Fruit fly (Drosophila melanogaster): ENCODE results near the gene Lgr1.
A peak's percentile ranks its signal among the peaks of the same experiment; 100 is the strongest.

DNA sequence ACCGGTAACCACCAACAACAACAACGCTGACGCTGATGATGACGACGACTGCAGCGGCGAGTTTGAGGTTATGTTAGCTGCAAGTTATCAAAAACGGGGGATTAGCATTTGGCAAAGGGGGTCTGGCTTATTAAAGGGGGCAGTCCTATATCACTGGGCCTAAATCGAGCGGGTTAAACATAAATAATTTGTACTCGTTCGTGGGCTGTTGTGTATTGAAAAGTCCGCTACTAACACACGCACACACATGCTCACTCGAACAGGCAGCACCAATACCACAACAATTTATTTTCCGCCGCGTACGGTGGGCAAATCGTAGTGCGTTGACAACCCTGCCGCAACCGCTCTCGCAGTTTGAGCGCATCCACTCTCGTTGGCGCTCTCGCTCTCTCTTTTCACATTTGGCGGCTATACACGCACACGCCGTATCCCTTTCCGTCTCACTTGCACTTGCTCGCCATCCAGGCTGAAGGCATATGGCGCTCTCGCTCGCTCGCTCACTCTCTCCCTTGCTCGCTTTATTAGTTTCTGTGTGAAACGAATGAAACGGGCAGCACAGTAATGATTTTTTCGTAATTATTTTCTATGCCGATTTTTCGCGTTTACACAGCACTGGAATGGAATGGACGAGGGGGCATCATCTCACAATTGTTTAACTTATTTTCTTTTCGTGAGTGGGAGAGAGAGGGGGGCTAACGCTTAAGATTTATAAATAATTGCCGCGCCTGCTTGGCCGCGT lies 8.6 kb upstream of the Lgr1 start:
- TF ChIP-seq psq (optimal IDR thresholded peaks at IDR 0.05) (no peak), Dll (optimal IDR thresholded peaks at IDR 0.05) (peak; percentile 98)

Data from whole organism.